Fruit fly (Drosophila melanogaster) whole organism, wandering third instar larva: ENCODE results near the gene Actn3.

Experiments
- CG9705 ChIP-seq: fragments of 200-800 bp; sonication (Bioruptor generic); optimal IDR thresholded peaks from 2 replicates; lab custom pipeline; 2018; ENCODE audit warnings: missing biosample characterization, mild to moderate bottlenecking, missing genetic modification characterization
- CrebA ChIP-seq: fragments of 200-800 bp; sonication (Bioruptor generic); optimal IDR thresholded peaks from 2 replicates; lab custom pipeline; 2016; ENCODE audit warnings: missing biosample characterization, mild to moderate bottlenecking, missing genetic modification characterization, borderline replicate concordance
- HLH106 ChIP-seq: fragments of 200-800 bp; optimal IDR thresholded peaks from 3 replicates; lab custom pipeline; 2019; ENCODE audit warnings: missing biosample characterization, mild to moderate bottlenecking, missing genetic modification characterization, moderate library complexity
- Hnf4 ChIP-seq: fragments of 200-800 bp; sonication (Bioruptor generic); optimal IDR thresholded peaks from 2 replicates; lab custom pipeline; 2016; ENCODE audit warnings: missing biosample characterization, mild to moderate bottlenecking, missing genetic modification characterization
- Hr78 ChIP-seq: fragments of >200 bp; optimal IDR thresholded peaks from 2 replicates; lab custom pipeline; 2017; ENCODE audit warnings: missing biosample characterization, missing genetic modification characterization
- Hr83 ChIP-seq: fragments of 200-300 bp; sonication (Bioruptor generic); optimal IDR thresholded peaks from 2 replicates; lab custom pipeline; 2016; ENCODE audit warnings: missing biosample characterization, mild to moderate bottlenecking, missing genetic modification characterization, moderate library complexity; ENCODE audit not compliant: poor library complexity, severe bottlenecking
- Mio ChIP-seq: sonication (Bioruptor generic); optimal IDR thresholded peaks from 2 replicates; lab custom pipeline; 2016; ENCODE audit warnings: missing biosample characterization, missing genetic modification characterization
- Myc ChIP-seq: fragments of >200 bp; optimal IDR thresholded peaks from 2 replicates; lab custom pipeline; 2017
- N ChIP-seq: fragments of >200 bp; optimal IDR thresholded peaks from 2 replicates; lab custom pipeline; 2018; ENCODE audit warnings: missing biosample characterization, missing external identifiers, missing genetic modification characterization
- OdsH ChIP-seq: fragments of 200-800 bp; sonication (Bioruptor generic); optimal IDR thresholded peaks from 2 replicates; lab custom pipeline; 2016; ENCODE audit warnings: missing biosample characterization, mild to moderate bottlenecking, missing genetic modification characterization
- Rel ChIP-seq, 2 experiments: fragments of 200-800 bp; sonication (Bioruptor generic) in 1 of 2; optimal IDR thresholded peaks; 2 replicates in 1 of 2; 3 replicates in 1 of 2; lab custom pipeline; 2016 to 2019; ENCODE audit warnings: mild to moderate bottlenecking in 2 of 2, missing biosample characterization in 2 of 2, missing genetic modification characterization in 2 of 2, moderate library complexity in 1 of 2
- Sp1 ChIP-seq: fragments of 200-800 bp; sonication (Bioruptor generic); optimal IDR thresholded peaks from 3 replicates; lab custom pipeline; 2019; ENCODE audit warnings: missing biosample characterization, mild to moderate bottlenecking, missing genetic modification characterization, moderate library complexity
- Vsx2 ChIP-seq: fragments of 200-300, 225-300 bp; sonication (Bioruptor generic); optimal IDR thresholded peaks from 2 replicates; lab custom pipeline; 2018; ENCODE audit warnings: missing biosample characterization, missing genetic modification characterization; ENCODE audit not compliant: partially characterized antibody
- br ChIP-seq: fragments of 200-800 bp; sonication (Bioruptor generic); optimal IDR thresholded peaks from 2 replicates; lab custom pipeline; 2016; ENCODE audit warnings: missing biosample characterization, missing genetic modification characterization
- brk ChIP-seq: fragments of 200-800 bp; sonication (Bioruptor generic); optimal IDR thresholded peaks from 2 replicates; lab custom pipeline; 2016; ENCODE audit warnings: missing biosample characterization, mild to moderate bottlenecking, missing genetic modification characterization
- dl ChIP-seq, 2 experiments: fragments of 175-275, 200-275 bp in 1 of 2; fragments of 200-275 bp in 1 of 2; sonication (Bioruptor generic); optimal IDR thresholded peaks; lab custom pipeline; 2018; ENCODE audit warnings: mild to moderate bottlenecking in 2 of 2, missing biosample characterization in 2 of 2, missing genetic modification characterization in 2 of 2, moderate library complexity in 2 of 2; ENCODE audit not compliant: partially characterized antibody in 2 of 2, insufficient read depth in 1 of 2
- dmrt93B ChIP-seq: fragments of 200-800 bp; sonication (Bioruptor generic); optimal IDR thresholded peaks from 2 replicates; lab custom pipeline; 2018; ENCODE audit warnings: missing biosample characterization, mild to moderate bottlenecking, missing genetic modification characterization
- ey ChIP-seq: fragments of 200-800 bp; sonication (Bioruptor generic); optimal IDR thresholded peaks from 2 replicates; lab custom pipeline; 2016; ENCODE audit warnings: missing biosample characterization, missing genetic modification characterization
- foxo ChIP-seq, 2 experiments: fragments of 200-800 bp; sonication (Bioruptor generic); optimal IDR thresholded peaks; 2 replicates in 1 of 2; 3 replicates in 1 of 2; lab custom pipeline; 2016 to 2017; ENCODE audit warnings: missing biosample characterization in 2 of 2, missing genetic modification characterization in 2 of 2
- fru ChIP-seq: fragments of 200-800 bp; sonication (Bioruptor generic); optimal IDR thresholded peaks from 3 replicates; lab custom pipeline; 2016; ENCODE audit warnings: missing biosample characterization, mild to moderate bottlenecking, missing genetic modification characterization
- h ChIP-seq: fragments of 200-800 bp; sonication (Bioruptor generic); optimal IDR thresholded peaks from 3 replicates; lab custom pipeline; 2016; ENCODE audit warnings: missing biosample characterization, mild to moderate bottlenecking, missing genetic modification characterization
- lola ChIP-seq: fragments of >200 bp; optimal IDR thresholded peaks from 2 replicates; lab custom pipeline; 2017; ENCODE audit warnings: missing biosample characterization, missing genetic modification characterization
- pan ChIP-seq: fragments of >200 bp; optimal IDR thresholded peaks from 2 replicates; lab custom pipeline; 2017
- psq ChIP-seq: fragments of 200-800 bp; sonication (Bioruptor generic); optimal IDR thresholded peaks from 3 replicates; lab custom pipeline; 2017; ENCODE audit warnings: missing biosample characterization, mild to moderate bottlenecking, missing genetic modification characterization, moderate library complexity
- rgr ChIP-seq: fragments of 200-800 bp; sonication (Bioruptor generic); optimal IDR thresholded peaks from 3 replicates; lab custom pipeline; 2016; ENCODE audit warnings: missing biosample characterization, mild to moderate bottlenecking, missing genetic modification characterization
- sage ChIP-seq: fragments of 200-800 bp; sonication (Bioruptor generic); optimal IDR thresholded peaks from 2 replicates; lab custom pipeline; 2016; ENCODE audit warnings: missing biosample characterization, mild to moderate bottlenecking, missing genetic modification characterization
- sv ChIP-seq: fragments of 200-800 bp; sonication (Bioruptor generic); optimal IDR thresholded peaks from 3 replicates; lab custom pipeline; 2016; ENCODE audit warnings: missing biosample characterization, missing genetic modification characterization
- woc ChIP-seq: sonication (Bioruptor generic); optimal IDR thresholded peaks from 2 replicates; lab custom pipeline; 2016; ENCODE audit warnings: missing biosample characterization, mild to moderate bottlenecking, missing genetic modification characterization

Gene Actn3

DNA sequence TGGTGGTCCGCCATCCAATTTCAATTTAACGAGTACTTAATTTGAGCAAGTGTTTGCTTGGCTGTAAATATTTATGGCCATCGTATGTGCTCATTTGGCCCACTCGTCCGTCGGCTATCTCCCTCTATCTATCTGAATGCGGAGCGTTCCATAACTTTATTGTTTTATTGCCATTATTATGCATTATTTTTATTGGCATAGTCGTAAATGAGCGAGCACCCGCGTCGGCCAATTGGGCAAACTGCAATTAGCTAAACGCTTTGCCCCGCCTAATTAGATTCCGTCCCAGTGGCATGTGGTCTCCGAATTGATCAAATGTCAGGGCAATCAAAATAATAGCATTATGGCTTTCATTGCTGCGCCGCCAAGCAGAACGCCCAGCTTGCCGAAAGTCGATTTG is 15.3 kb downstream of the Actn3 start:
- TF ChIP-seq Hr78 (GFP tag; lab: Kevin White, UChicago) (no peak), dmrt93B (GFP tag; lab: Kevin White, UChicago) (no peak), Hr83 (GFP tag; lab: Kevin White, UChicago) (no peak), Mio (GFP tag; lab: Kevin White, UChicago) (no peak), ey (GFP tag; lab: Kevin White, UChicago) (no peak)
- TF ChIP-seq, all 38 proteins: peak for 0

DNA sequence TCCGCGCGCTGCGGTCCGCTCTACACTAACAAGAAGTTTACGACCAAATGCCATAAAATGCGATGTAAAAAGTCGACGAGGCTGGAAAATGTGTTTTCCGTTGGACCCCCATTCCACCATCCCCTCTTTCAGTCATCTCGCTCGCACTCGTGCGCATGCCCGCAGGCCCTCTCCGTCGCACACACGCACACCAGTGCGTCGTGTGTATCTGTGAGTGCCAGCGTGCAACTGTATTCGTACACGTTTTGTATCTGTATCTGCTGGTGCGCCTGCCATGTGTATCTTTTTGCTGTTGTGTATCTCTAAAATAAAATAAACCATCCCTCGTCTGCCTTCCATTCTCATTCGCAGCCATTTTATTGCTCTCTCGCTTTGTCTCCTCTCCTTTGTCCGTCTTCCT is 17.4 kb downstream of the Actn3 start:
- TF ChIP-seq Hr83 (GFP tag; lab: Kevin White, UChicago) (no peak), fru (GFP tag; lab: Kevin White, UChicago) (no peak), CrebA (GFP tag; lab: Kevin White, UChicago) (no peak), brk (no peak), Rel (GFP tag; optimal IDR thresholded peaks at IDR 0.05; lab: Kevin White, UChicago) (no peak), Rel (tag; optimal IDR thresholded peaks at IDR 0.05; lab: Kevin White, UChicago) (no peak), br (GFP tag; lab: Kevin White, UChicago) (no peak), CG9705 (GFP tag; lab: Kevin White, UChicago) (no peak), woc (GFP tag; lab: Kevin White, UChicago) (no peak), Mio (GFP tag; lab: Kevin White, UChicago) (no peak), rgr (GFP tag; lab: Kevin White, UChicago) (no peak), sv (GFP tag; lab: Kevin White, UChicago) (no peak), HLH106 (no peak), OdsH (GFP tag; lab: Kevin White, UChicago) (no peak), Myc (lab: Kevin White, UChicago) (no peak)

DNA sequence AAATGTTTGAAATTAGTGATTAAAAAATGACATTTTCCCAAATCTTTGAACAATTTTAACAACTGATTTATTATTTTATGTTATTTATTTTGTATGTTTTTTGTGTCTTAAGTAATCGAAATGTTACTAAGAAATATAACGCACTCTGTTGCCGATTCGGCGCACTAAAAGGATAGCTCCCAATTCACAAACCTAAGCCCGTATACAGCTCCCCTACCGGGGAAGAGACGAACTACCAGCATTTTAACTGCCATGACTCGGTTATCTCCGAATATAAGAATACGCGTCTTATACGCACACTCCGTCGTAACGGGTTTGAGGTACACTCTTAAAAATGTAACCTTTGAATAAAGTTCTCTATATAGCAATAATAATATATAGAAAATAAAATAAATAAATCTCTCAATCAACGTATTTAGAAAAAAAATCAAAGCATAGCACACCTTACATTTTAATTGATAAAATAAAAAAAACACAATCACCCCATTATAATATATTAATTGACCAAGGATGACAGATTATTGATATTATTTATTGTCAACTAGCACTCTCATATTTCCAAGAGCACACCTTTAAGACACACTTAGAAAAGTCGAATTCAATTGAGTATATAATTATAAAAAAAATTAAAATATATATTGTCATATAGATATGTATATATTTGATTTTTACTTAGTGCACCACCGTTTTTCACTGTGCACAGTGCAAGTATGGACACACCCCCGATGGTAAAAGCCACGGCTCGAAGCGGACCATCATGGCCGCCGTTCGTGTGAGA is 19.6 kb downstream of the Actn3 start:
- TF ChIP-seq foxo (GFP tag; optimal IDR thresholded peaks at IDR 0.05; lab: Kevin White, UChicago) (peak in 1 of 2 experiments; percentile 73), br (GFP tag; lab: Kevin White, UChicago) (peak; percentile 17), dl (GFP tag; optimal IDR thresholded peaks at IDR 0.05; lab: Kevin White, UChicago; ENCODE audit: insufficient read depth in 1 of 2, partially characterized antibody in 2 of 2) (no peak), psq (GFP tag; lab: Kevin White, UChicago) (peak; percentile 71), HLH106 (peak; percentile 75), lola (GFP tag; lab: Kevin White, UChicago) (no peak), dmrt93B (GFP tag; lab: Kevin White, UChicago) (peak; percentile 54), OdsH (GFP tag; lab: Kevin White, UChicago) (peak; percentile 75), Myc (lab: Kevin White, UChicago) (peak; percentile 87), sv (GFP tag; lab: Kevin White, UChicago) (peak; percentile 29), rgr (GFP tag; lab: Kevin White, UChicago) (no peak), Sp1 (peak; percentile 81), CG9705 (GFP tag; lab: Kevin White, UChicago) (no peak), fru (GFP tag; lab: Kevin White, UChicago) (peak; percentile 50), ey (GFP tag; lab: Kevin White, UChicago) (no peak)

DNA sequence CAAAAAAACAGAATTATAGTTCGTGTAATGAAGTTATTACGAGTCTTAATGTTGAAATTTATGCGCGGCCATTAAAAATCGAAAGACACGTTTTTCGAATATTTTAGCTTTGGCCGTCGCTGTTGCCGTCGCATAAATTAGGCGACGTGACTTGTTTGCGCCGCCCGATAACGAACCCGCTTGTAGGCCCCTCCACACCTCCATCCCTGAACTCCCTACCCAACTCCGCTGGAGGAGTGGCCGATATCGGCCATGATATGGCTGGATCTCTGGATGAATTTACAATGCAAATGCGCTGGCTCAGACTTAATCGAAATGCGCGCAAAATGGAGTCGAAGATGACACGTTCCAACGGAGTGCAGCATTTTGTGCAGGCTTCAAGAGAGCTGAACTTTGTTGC is 23.2 kb downstream of the Actn3 start:
- TF ChIP-seq Hr83 (GFP tag; lab: Kevin White, UChicago): no peak
- TF ChIP-seq Rel (GFP tag; optimal IDR thresholded peaks at IDR 0.05; lab: Kevin White, UChicago): no peak
- TF ChIP-seq Rel (tag; optimal IDR thresholded peaks at IDR 0.05; lab: Kevin White, UChicago): no peak
- TF ChIP-seq sage (GFP tag; lab: Kevin White, UChicago): no peak
- TF ChIP-seq psq (GFP tag; lab: Kevin White, UChicago): no peak
- no peak for TF ChIP-seq Vsx2
- TF ChIP-seq h (GFP tag; lab: Kevin White, UChicago): no peak
- TF ChIP-seq Hnf4 (GFP tag; lab: Kevin White, UChicago): no peak
- TF ChIP-seq pan (lab: Kevin White, UChicago): no peak
- TF ChIP-seq CrebA (GFP tag; lab: Kevin White, UChicago): no peak

DNA sequence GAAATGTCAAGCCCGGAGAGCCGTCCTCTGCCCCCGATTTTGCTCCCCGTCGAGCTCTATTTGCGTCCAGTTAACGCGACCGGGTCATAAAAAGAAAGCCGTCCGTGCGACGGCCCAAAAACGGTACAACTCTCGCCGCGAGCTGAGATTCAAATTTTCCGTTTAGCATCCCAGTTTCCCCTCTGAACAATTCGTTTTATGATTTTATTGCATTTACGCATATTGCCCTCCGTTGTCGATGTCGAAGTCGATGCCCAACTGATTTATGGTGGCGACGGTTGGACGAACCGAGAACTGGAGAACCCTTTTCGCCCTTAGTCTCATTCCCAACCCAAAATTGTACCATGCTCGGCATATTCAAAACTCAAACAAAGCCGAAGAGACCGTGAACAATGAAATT is 26.2 kb downstream of the Actn3 start:
- TF ChIP-seq N: no peak
- no peak for TF ChIP-seq woc (GFP tag; lab: Kevin White, UChicago)
